Fruit fly (Drosophila melanogaster) whole organism, embryonic: ENCODE results near the gene CG10996.

Source experiments
- Antp ChIP-seq: fragments of 200-800 bp; sonication (Bioruptor generic); optimal IDR thresholded peaks from 3 replicates; lab custom pipeline; 2016; ENCODE audit warnings: missing biosample characterization, missing genetic modification characterization
- Blimp-1 ChIP-seq: fragments of 200-800 bp; sonication (Bioruptor generic); optimal IDR thresholded peaks from 3 replicates; lab custom pipeline; 2018; ENCODE audit warnings: missing biosample characterization, missing genetic modification characterization, mild to moderate bottlenecking, moderate library complexity, missing genetic modification reagents
- CG10209 ChIP-seq: fragments of 200-800 bp; sonication (Bioruptor generic); optimal IDR thresholded peaks from 3 replicates; lab custom pipeline; 2017; ENCODE audit warnings: missing biosample characterization, mild to moderate bottlenecking, missing genetic modification characterization, missing genetic modification reagents
- CG10979 ChIP-seq: fragments of 200-800 bp; sonication (Bioruptor generic); optimal IDR thresholded peaks from 2 replicates; lab custom pipeline; 2018; ENCODE audit warnings: missing biosample characterization, mild to moderate bottlenecking, missing genetic modification characterization, moderate library complexity
- CG11504 ChIP-seq: fragments of 200-800 bp; sonication (Bioruptor generic); optimal IDR thresholded peaks from 3 replicates; lab custom pipeline; 2019; ENCODE audit warnings: missing biosample characterization, mild to moderate bottlenecking, missing genetic modification characterization, moderate library complexity
- CG11695 ChIP-seq: fragments of 200-800 bp; sonication (Bioruptor generic); IDR thresholded peaks from 3 replicates; pipeline ENCODE4 v1.3.6; 2022; ENCODE audit warnings: missing biosample characterization, missing genetic modification characterization
- CG12769 ChIP-seq: fragments of 200-800 bp; sonication (Bioruptor generic); optimal IDR thresholded peaks from 2 replicates; lab custom pipeline; 2019; ENCODE audit warnings: missing biosample characterization, mild to moderate bottlenecking, missing genetic modification characterization, moderate library complexity
- CG13624 ChIP-seq: fragments of 200-800 bp; sonication (Bioruptor generic); optimal IDR thresholded peaks from 2 replicates; lab custom pipeline; 2016; ENCODE audit warnings: missing biosample characterization, missing genetic modification characterization
- CG13894 ChIP-seq: fragments of 200-800 bp; sonication (Bioruptor generic); optimal IDR thresholded peaks from 3 replicates; lab custom pipeline; 2018; ENCODE audit warnings: missing biosample characterization, mild to moderate bottlenecking, missing genetic modification characterization, moderate library complexity
- CG15269 ChIP-seq: fragments of 200-800 bp; sonication (Bioruptor generic); optimal IDR thresholded peaks from 2 replicates; lab custom pipeline; 2018; ENCODE audit warnings: missing biosample characterization, mild to moderate bottlenecking, missing genetic modification characterization, moderate library complexity
- CG15601 ChIP-seq: fragments of 200-800 bp; sonication (Bioruptor generic); optimal IDR thresholded peaks from 3 replicates; lab custom pipeline; 2019; ENCODE audit warnings: missing biosample characterization, mild to moderate bottlenecking, missing genetic modification characterization, moderate library complexity
- CG1602 ChIP-seq: fragments of 200-800 bp; sonication (Bioruptor generic); optimal IDR thresholded peaks from 3 replicates; lab custom pipeline; 2016; ENCODE audit warnings: missing biosample characterization, missing genetic modification characterization
- CG1603 ChIP-seq: fragments of 200-800 bp; sonication (Bioruptor generic); optimal IDR thresholded peaks from 2 replicates; lab custom pipeline; 2019; ENCODE audit warnings: missing biosample characterization, mild to moderate bottlenecking, missing genetic modification characterization, moderate library complexity
- CG1647 ChIP-seq: fragments of 200-800 bp; sonication (Bioruptor generic); optimal IDR thresholded peaks from 3 replicates; lab custom pipeline; 2016; ENCODE audit warnings: missing biosample characterization, missing genetic modification characterization
- CG16863 ChIP-seq: fragments of 200-800 bp; sonication (Bioruptor generic); optimal IDR thresholded peaks from 3 replicates; lab custom pipeline; 2016; ENCODE audit warnings: missing biosample characterization, missing genetic modification characterization
- CG1832 ChIP-seq: fragments of 200-800 bp; sonication (Bioruptor generic); optimal IDR thresholded peaks from 2 replicates; lab custom pipeline; 2017; ENCODE audit warnings: missing biosample characterization, mild to moderate bottlenecking, missing genetic modification characterization, inconsistent platforms
- CG18599 ChIP-seq: fragments of 200-800 bp; sonication (Bioruptor generic); optimal IDR thresholded peaks from 3 replicates; lab custom pipeline; 2017; ENCODE audit warnings: missing biosample characterization, missing genetic modification characterization, mild to moderate bottlenecking, moderate library complexity, missing genetic modification reagents
- CG18619 ChIP-seq: fragments of 200-800 bp; sonication (Bioruptor generic); optimal IDR thresholded peaks from 3 replicates; lab custom pipeline; 2017; ENCODE audit warnings: missing biosample characterization, mild to moderate bottlenecking, missing genetic modification characterization
- CG2120 ChIP-seq: fragments of 200-800 bp; sonication (Bioruptor generic); optimal IDR thresholded peaks from 3 replicates; lab custom pipeline; 2016; ENCODE audit warnings: missing biosample characterization, missing genetic modification characterization
- CG2678 ChIP-seq: fragments of 200-800 bp; sonication (Bioruptor generic); optimal IDR thresholded peaks from 3 replicates; lab custom pipeline; 2019; ENCODE audit warnings: missing biosample characterization, mild to moderate bottlenecking, missing genetic modification characterization, moderate library complexity
- CG3726 ChIP-seq: fragments of 200-800 bp; sonication (Bioruptor generic); IDR thresholded peaks from 3 replicates; pipeline ENCODE4, ENCODE4 v1.3.6; 2022; ENCODE audit warnings: missing biosample characterization, missing genetic modification characterization
- CG3995 ChIP-seq: fragments of 200-800 bp; sonication (Bioruptor generic); optimal IDR thresholded peaks from 3 replicates; lab custom pipeline; 2016; ENCODE audit warnings: missing biosample characterization, missing genetic modification characterization
- CG4424 ChIP-seq: fragments of 200-800 bp; sonication (Bioruptor generic); optimal IDR thresholded peaks from 3 replicates; lab custom pipeline; 2016; ENCODE audit warnings: missing biosample characterization, missing genetic modification characterization
- CG6654 ChIP-seq: fragments of 200-800 bp; sonication (Bioruptor generic); optimal IDR thresholded peaks from 2 replicates; lab custom pipeline; 2017; ENCODE audit warnings: missing biosample characterization, mild to moderate bottlenecking, missing genetic modification characterization
- CG6683 ChIP-seq: fragments of 200-800 bp; sonication (Bioruptor generic); optimal IDR thresholded peaks from 2 replicates; lab custom pipeline; 2017; ENCODE audit warnings: missing biosample characterization, mild to moderate bottlenecking, missing genetic modification characterization, missing genetic modification reagents
- CG7556 ChIP-seq: fragments of 200-800 bp; sonication (Bioruptor generic); optimal IDR thresholded peaks from 2 replicates; lab custom pipeline; 2017; ENCODE audit warnings: missing biosample characterization, mild to moderate bottlenecking, missing genetic modification characterization
- CG8281 ChIP-seq: fragments of 200-800 bp; sonication (Bioruptor generic); optimal IDR thresholded peaks from 2 replicates; lab custom pipeline; 2018; ENCODE audit warnings: missing biosample characterization, mild to moderate bottlenecking, missing genetic modification characterization, moderate library complexity
- CG9932 ChIP-seq: fragments of 200-800 bp; sonication (Bioruptor generic); IDR thresholded peaks from 2 replicates; pipeline ENCODE4 v1.3.6; 2022; ENCODE audit warnings: missing biosample characterization, missing genetic modification characterization
- D19B ChIP-seq: fragments of 200-800 bp; sonication (Bioruptor generic); optimal IDR thresholded peaks from 2 replicates; lab custom pipeline; 2017; ENCODE audit warnings: missing biosample characterization, mild to moderate bottlenecking, missing genetic modification characterization
- Dfd ChIP-seq, 2 experiments: fragments of >200 bp; optimal IDR thresholded peaks; 2 replicates each; lab custom pipeline; 2017; ENCODE audit warnings: missing biosample characterization in 2 of 2, missing genetic modification characterization in 2 of 2
- E2f1 ChIP-seq: fragments of 200-800 bp; sonication (Bioruptor generic); IDR thresholded peaks from 2 replicates; pipeline ENCODE4 v1.3.6; 2022; ENCODE audit warnings: missing biosample characterization, missing genetic modification characterization
- Ets65A ChIP-seq: fragments of 200-800 bp; sonication (Bioruptor generic); peaks from one replicate; lab custom pipeline; 2016; ENCODE audit warnings: missing biosample characterization, missing genetic modification characterization
- Ets97D ChIP-seq: fragments of 200-800 bp; sonication (Bioruptor generic); optimal IDR thresholded peaks from 3 replicates; lab custom pipeline; 2016; ENCODE audit warnings: missing biosample characterization, missing genetic modification characterization
- Fer1 ChIP-seq: fragments of 200-800 bp; sonication (Bioruptor generic); optimal IDR thresholded peaks from 2 replicates; lab custom pipeline; 2017; ENCODE audit warnings: missing biosample characterization, mild to moderate bottlenecking, missing genetic modification characterization
- Hsf ChIP-seq: fragments of 200-800 bp; sonication (Bioruptor generic); optimal IDR thresholded peaks from 3 replicates; lab custom pipeline; 2016; ENCODE audit warnings: missing biosample characterization, missing genetic modification characterization
- Pdp1 ChIP-seq, 2 experiments: fragments of 200-800 bp; sonication (Bioruptor generic); optimal IDR thresholded peaks; 3 replicates each; lab custom pipeline; 2016; ENCODE audit warnings: missing biosample characterization in 2 of 2, missing genetic modification characterization in 2 of 2, mild to moderate bottlenecking in 1 of 2, moderate library complexity in 1 of 2
- Rfx ChIP-seq: fragments of 200-800 bp; sonication (Bioruptor generic); IDR thresholded peaks from 2 replicates; pipeline ENCODE4 v1.3.6; 2022; ENCODE audit warnings: missing biosample characterization, missing genetic modification characterization
- Side ChIP-seq: fragments of 200-800 bp; sonication (Bioruptor generic); optimal IDR thresholded peaks from 2 replicates; lab custom pipeline; 2016; ENCODE audit warnings: missing biosample characterization, missing genetic modification characterization
- ab ChIP-seq: fragments of 200-800 bp; sonication (Bioruptor generic); optimal IDR thresholded peaks from 2 replicates; lab custom pipeline; 2016; ENCODE audit warnings: missing biosample characterization, missing genetic modification characterization
- crol ChIP-seq: fragments of 200-800 bp; sonication (Bioruptor generic); IDR thresholded peaks from 2 replicates; pipeline ENCODE4 v1.3.6; 2022; ENCODE audit warnings: missing biosample characterization, missing genetic modification characterization
- dan ChIP-seq: fragments of 200-800 bp; sonication (Bioruptor generic); IDR thresholded peaks from 2 replicates; pipeline ENCODE4 v1.3.6; 2022; ENCODE audit warnings: missing biosample characterization, missing genetic modification characterization
- fd64A ChIP-seq: fragments of 200-800 bp; sonication (Bioruptor generic); optimal IDR thresholded peaks from 3 replicates; lab custom pipeline; 2018; ENCODE audit warnings: missing biosample characterization, mild to moderate bottlenecking, missing genetic modification characterization
- grau ChIP-seq: fragments of 200-800 bp; optimal IDR thresholded peaks from 3 replicates; lab custom pipeline; 2019; ENCODE audit warnings: missing biosample characterization, mild to moderate bottlenecking, missing genetic modification characterization, moderate library complexity
- gsb-n ChIP-seq: fragments of 200-800 bp; sonication (Bioruptor generic); optimal IDR thresholded peaks from 3 replicates; lab custom pipeline; 2018; ENCODE audit warnings: missing biosample characterization, mild to moderate bottlenecking, missing genetic modification characterization
- inv ChIP-seq: fragments of 200-800 bp; sonication (Bioruptor generic); IDR thresholded peaks from 2 replicates; pipeline ENCODE4 v1.3.6; 2022; ENCODE audit warnings: missing biosample characterization, missing genetic modification characterization; ENCODE audit not compliant: partially characterized antibody
- jumu ChIP-seq: fragments of 200-800 bp; sonication (Bioruptor generic); optimal IDR thresholded peaks from 3 replicates; lab custom pipeline; 2016; ENCODE audit warnings: missing biosample characterization, missing genetic modification characterization
- sens ChIP-seq: fragments of 200-800 bp; sonication (Bioruptor generic); peaks from one replicate; lab custom pipeline; 2016; ENCODE audit warnings: missing biosample characterization, missing genetic modification characterization
- sim ChIP-seq: fragments of 200-800 bp; sonication (Bioruptor generic); IDR thresholded peaks from 2 replicates; pipeline ENCODE4 v1.3.6; 2022; ENCODE audit warnings: missing biosample characterization, missing genetic modification characterization
- unpg ChIP-seq: fragments of 200-800 bp; sonication (Bioruptor generic); optimal IDR thresholded peaks from 3 replicates; lab custom pipeline; 2018; ENCODE audit warnings: missing biosample characterization, mild to moderate bottlenecking, missing genetic modification characterization, moderate library complexity

Gene CG10996

DNA sequence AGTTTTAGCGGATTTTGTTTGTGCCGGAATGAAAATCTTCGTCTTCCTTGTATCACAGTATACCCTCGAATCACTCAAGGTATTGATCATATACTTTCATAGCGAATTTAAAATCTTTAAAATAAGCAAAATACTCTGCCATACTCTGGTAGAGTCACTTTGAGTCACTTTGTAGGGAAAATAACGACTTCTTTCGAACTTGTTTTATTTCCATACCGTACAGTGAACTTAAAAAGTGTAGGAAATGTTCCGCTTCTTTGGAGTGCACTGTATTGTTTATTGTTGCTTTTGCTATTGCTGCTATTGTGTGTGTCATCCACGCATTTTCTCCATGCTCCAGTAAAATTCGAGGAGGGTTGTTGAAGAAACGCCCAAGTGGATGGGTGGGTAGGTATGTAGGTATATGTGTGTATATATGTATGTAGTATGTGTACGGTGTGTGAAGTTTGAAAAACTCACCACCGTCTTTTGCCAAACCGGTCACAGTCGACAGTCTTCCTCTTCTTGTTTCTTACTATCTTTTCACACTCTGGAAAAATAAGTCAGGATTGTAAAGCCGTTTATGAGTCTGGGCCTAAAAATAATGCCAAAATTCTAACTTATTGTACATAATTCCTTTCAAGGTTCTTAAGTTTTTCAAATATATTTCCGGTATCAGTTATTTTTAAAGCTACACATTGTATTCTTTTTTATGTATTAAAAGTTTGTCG, 8.3 kb downstream of the CG10996 start (continued):
- no peak for TF ChIP-seq CG18619
- peak; percentile 55 for TF ChIP-seq Fer1 (GFP tag; lab: Kevin White, UChicago)
- 0 out of 2 replicates have a peak, but pooled peaks have one; percentile 11 for TF ChIP-seq Rfx (GFP tag; lab: Robert Waterston, UW)
- TF ChIP-seq CG10209 (GFP tag; lab: Kevin White, UChicago) = no peak
- no peak for TF ChIP-seq CG3726 (GFP tag; lab: Robert Waterston, UW)
- peak; percentile 17 for TF ChIP-seq CG3995 (GFP tag; lab: Kevin White, UChicago)
- TF ChIP-seq Antp (GFP tag; lab: Kevin White, UChicago) = peak; percentile 30
- TF ChIP-seq CG2120 (GFP tag; lab: Kevin White, UChicago) = peak; percentile 58
- peak; percentile 59 for TF ChIP-seq CG1603 (tag; lab: Kevin White, UChicago)
- TF ChIP-seq CG1647 (GFP tag; lab: Kevin White, UChicago) = peak; percentile 22
- TF ChIP-seq CG11695 (GFP tag; lab: Robert Waterston, UW) = peak; percentile 31; the same call in 1 of the 3 replicates
- TF ChIP-seq CG15269 = peak; percentile 26
- TF ChIP-seq D19B (GFP tag; lab: Kevin White, UChicago) = peak; percentile 29
- TF ChIP-seq fd64A (GFP tag; lab: Kevin White, UChicago) = no peak
- peak; percentile 50 for TF ChIP-seq gsb-n
- TF ChIP-seq Blimp-1 = peak; percentile 40
- peak; percentile 24 for TF ChIP-seq jumu (GFP tag; lab: Kevin White, UChicago)
- no peak for TF ChIP-seq CG1832 (GFP tag; lab: Kevin White, UChicago)
- TF ChIP-seq crol (GFP tag; lab: Robert Waterston, UW) = no peak
- TF ChIP-seq dan = no peak
- peak; percentile 63 for TF ChIP-seq CG7556 (GFP tag; lab: Kevin White, UChicago)
- TF ChIP-seq CG18599 (GFP tag; lab: Kevin White, UChicago) = peak; percentile 73
- TF ChIP-seq CG6683 = peak; percentile 14
- TF ChIP-seq Ets65A (GFP tag; lab: Kevin White, UChicago) = peak; percentile 89
- TF ChIP-seq Dfd (GFP tag; optimal IDR thresholded peaks at IDR 0.05; lab: Kevin White, UChicago) = no peak
- peak; percentile 37 for TF ChIP-seq CG13894 (tag; lab: Kevin White, UChicago)
- no peak for TF ChIP-seq CG8281
- peak; percentile 36 for TF ChIP-seq CG10979 (tag; lab: Kevin White, UChicago)
- no peak for TF ChIP-seq Ets97D
- TF ChIP-seq CG15601 = peak; percentile 15
- TF ChIP-seq inv = no peak
- TF ChIP-seq CG6654 = peak; percentile 15
- peak; percentile 43 for TF ChIP-seq CG12769 (tag; lab: Kevin White, UChicago)
- no peak for TF ChIP-seq CG1602 (GFP tag; lab: Kevin White, UChicago)
- peak; percentile 97 for TF ChIP-seq grau (tag; lab: Kevin White, UChicago)
- TF ChIP-seq Hsf = peak; percentile 33
- TF ChIP-seq CG2678 (tag; lab: Kevin White, UChicago) = peak; percentile 64
- TF ChIP-seq CG11504 (tag; lab: Kevin White, UChicago) = peak; percentile 59
- peak; percentile 88 for TF ChIP-seq sens
- TF ChIP-seq Side (GFP tag; lab: Kevin White, UChicago) = peak; percentile 42
- TF ChIP-seq CG16863 (GFP tag; lab: Kevin White, UChicago) = peak; percentile 17
- peak; percentile 36; the same call in 1 of the 2 replicates for TF ChIP-seq CG9932 (GFP tag; lab: Robert Waterston, UW)
- TF ChIP-seq unpg = peak; percentile 40
- peak; percentile 9 to 29 for TF ChIP-seq Pdp1 (GFP tag; optimal IDR thresholded peaks at IDR 0.05; lab: Kevin White, UChicago)
- TF ChIP-seq CG4424 = peak; percentile 38
- peak; percentile 9 for TF ChIP-seq CG13624 (GFP tag; lab: Kevin White, UChicago)
- no peak for TF ChIP-seq ab (GFP tag; lab: Kevin White, UChicago)
- 0 out of 2 replicates have a peak, but pooled peaks have one; percentile 19 for TF ChIP-seq E2f1
- TF ChIP-seq sim = 0 out of 2 replicates have a peak, but pooled peaks have one; percentile 24
